Worm (Caenorhabditis elegans): ENCODE data around the gene srw-55.

- no peak for TF ChIP-seq nhr-11 (tag; optimal IDR thresholded peaks at IDR 0.05)
- no peak for TF ChIP-seq Y48G9A.11 (GFP tag; IDR thresholded peaks at IDR 0.05)
- TF ChIP-seq ztf-7 (tag; optimal IDR thresholded peaks at IDR 0.05) = no peak
- no peak for TF ChIP-seq madf-9 (GFP tag; conservative IDR thresholded peaks at IDR 0.05)
- no peak for TF ChIP-seq jun-1 (tag; optimal IDR thresholded peaks at IDR 0.05)
- TF ChIP-seq F26F4.8 (GFP tag; conservative IDR thresholded peaks at IDR 0.05) = no peak
- TF ChIP-seq nhr-10 (tag; optimal IDR thresholded peaks at IDR 0.05) = no peak
- no peak for TF ChIP-seq set-16 (GFP tag; IDR thresholded peaks at IDR 0.05)
- TF ChIP-seq ceh-82 (tag; optimal IDR thresholded peaks at IDR 0.05) = no peak
- no peak for TF ChIP-seq aha-1 (tag)
- TF ChIP-seq dmd-8 (GFP tag; IDR thresholded peaks at IDR 0.05) = no peak
- no peak for TF ChIP-seq pqm-1 (tag; optimal IDR thresholded peaks at IDR 0.05)
These were observed 27.4 kb upstream of the srw-55 start, which contains the start of gene sri-1 for ce11 chrV:15967542-15967941.
